Fruit fly (Drosophila melanogaster): ENCODE data around the gene CG4325.

Gene CG4325

DNA sequence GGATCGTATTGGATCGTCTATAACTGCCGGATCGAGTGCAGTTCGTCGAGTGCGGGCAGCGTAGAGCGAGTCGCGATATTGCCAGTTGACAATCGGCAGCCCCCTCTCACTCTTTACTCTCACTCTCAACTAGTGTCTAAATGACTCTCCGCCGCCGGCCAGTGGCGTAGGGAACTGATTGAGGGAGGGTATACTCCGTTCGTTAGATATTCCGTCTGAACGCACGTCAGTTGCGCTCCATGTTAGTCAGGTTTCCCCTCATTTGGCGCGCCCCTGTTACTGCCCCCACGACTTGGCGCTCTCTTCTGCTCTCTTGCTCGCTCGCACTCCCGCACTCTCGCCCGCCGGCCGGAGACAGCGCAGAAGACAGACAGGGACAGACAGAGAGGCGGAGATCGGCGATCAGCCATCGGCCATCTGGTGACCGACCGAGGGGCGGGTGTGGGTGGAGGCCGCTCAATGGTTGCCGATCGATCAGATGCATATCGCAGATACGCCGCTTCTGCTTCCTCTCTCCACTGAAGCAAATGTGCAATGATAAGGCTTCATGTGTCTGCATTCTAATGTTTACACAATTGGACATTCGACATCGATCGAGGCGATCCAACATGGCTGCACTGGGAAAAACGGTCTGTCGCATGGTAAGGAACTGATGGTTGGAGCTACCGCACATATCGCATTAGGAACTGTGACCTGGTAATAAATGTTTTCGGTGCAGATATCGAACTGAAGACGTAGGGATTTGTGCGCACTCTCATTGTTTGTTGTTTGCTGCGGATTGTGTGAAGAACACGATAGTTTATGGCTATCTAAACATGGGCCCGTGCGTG, 6.7 kb upstream of the CG4325 start, which contains the start of gene moody (continued):
- TF ChIP-seq CG4328 (GFP tag; optimal IDR thresholded peaks at IDR 0.05): peak; percentile 99
- TF ChIP-seq ara (GFP tag; IDR thresholded peaks at IDR 0.05): peak; percentile 98
- peak; percentile 92 for TF ChIP-seq ewg (GFP tag; optimal IDR thresholded peaks at IDR 0.05)
- TF ChIP-seq CG7556 (GFP tag; optimal IDR thresholded peaks at IDR 0.05): peak; percentile 96
- peak; percentile 95 for TF ChIP-seq CG15514 (GFP tag; optimal IDR thresholded peaks at IDR 0.05)
- TF ChIP-seq gcm2 (GFP tag; optimal IDR thresholded peaks at IDR 0.05): peak; percentile 91
- peak; percentile 79 for TF ChIP-seq CG4360 (GFP tag; IDR thresholded peaks at IDR 0.05)
- TF ChIP-seq CG11695 (GFP tag; IDR thresholded peaks at IDR 0.05): peak; percentile 94
- peak; percentile 69 to 95 for TF ChIP-seq bsh (GFP tag; optimal IDR thresholded peaks at IDR 0.05)
- peak; percentile 99 for TF ChIP-seq zfh1 (GFP tag; IDR thresholded peaks at IDR 0.05)
- peak; percentile 97 for TF ChIP-seq CG9609 (GFP tag; optimal IDR thresholded peaks at IDR 0.05)
- peak; percentile 45 for TF ChIP-seq pzg (GFP tag; optimal IDR thresholded peaks at IDR 0.05)
- no peak for TF ChIP-seq cad (GFP tag; optimal IDR thresholded peaks at IDR 0.05)
- peak; percentile 98 for TF ChIP-seq Side (GFP tag; optimal IDR thresholded peaks at IDR 0.05)
- TF ChIP-seq ind (GFP tag; optimal IDR thresholded peaks at IDR 0.05): peak; percentile 99
- TF ChIP-seq CG12744 (GFP tag; optimal IDR thresholded peaks at IDR 0.05): peak; percentile 96
- TF ChIP-seq CG32532 (GFP tag; IDR thresholded peaks at IDR 0.05): peak; percentile 99
- peak; percentile 96 to 97 for TF ChIP-seq chif (GFP tag; optimal IDR thresholded peaks at IDR 0.05)
- TF ChIP-seq nau (GFP tag; optimal IDR thresholded peaks at IDR 0.05): peak; percentile 93
- TF ChIP-seq chn (GFP tag; optimal IDR thresholded peaks at IDR 0.05): peak; percentile 97
- TF ChIP-seq cas (GFP tag; IDR thresholded peaks at IDR 0.05): peak; percentile 98
- TF ChIP-seq CG12391 (tag; optimal IDR thresholded peaks at IDR 0.05): peak; percentile 95
- TF ChIP-seq Hmr (GFP tag; optimal IDR thresholded peaks at IDR 0.05): peak; percentile 99
- peak; percentile 58 for TF ChIP-seq Dref (GFP tag; IDR thresholded peaks at IDR 0.05)
- TF ChIP-seq CG31224 (GFP tag; IDR thresholded peaks at IDR 0.05): peak; percentile 96
- TF ChIP-seq D19A (tag; optimal IDR thresholded peaks at IDR 0.05): peak; percentile 91
- TF ChIP-seq Elba2 (GFP tag; optimal IDR thresholded peaks at IDR 0.05): no peak
- TF ChIP-seq CG17802 (tag; optimal IDR thresholded peaks at IDR 0.05): peak; percentile 85
- TF ChIP-seq trh (GFP tag; optimal IDR thresholded peaks at IDR 0.05): peak; percentile 78
- peak; percentile 90 for TF ChIP-seq CG3065 (GFP tag; optimal IDR thresholded peaks at IDR 0.05)
- peak; percentile 91 for TF ChIP-seq Myb (GFP tag; optimal IDR thresholded peaks at IDR 0.05)
- peak; percentile 99 for TF ChIP-seq Antp (GFP tag; optimal IDR thresholded peaks at IDR 0.05)
- no peak for TF ChIP-seq vnd (GFP tag; IDR thresholded peaks at IDR 0.05; ENCODE audit: partially characterized antibody)
- TF ChIP-seq Lpt (GFP tag; optimal IDR thresholded peaks at IDR 0.05): no peak
- TF ChIP-seq sqz (GFP tag; optimal IDR thresholded peaks at IDR 0.05): peak; percentile 63
- peak; percentile 96 for TF ChIP-seq CG10959 (GFP tag; IDR thresholded peaks at IDR 0.05)
- peak; percentile 98 for TF ChIP-seq CG7786 (GFP tag; optimal IDR thresholded peaks at IDR 0.05)
- peak; percentile 94 for TF ChIP-seq CG32767 (GFP tag; IDR thresholded peaks at IDR 0.05)
- TF ChIP-seq salm (tag; optimal IDR thresholded peaks at IDR 0.05): peak; percentile 91
- TF ChIP-seq CG6254 (GFP tag; optimal IDR thresholded peaks at IDR 0.05): peak; percentile 83
- peak; percentile 94 for TF ChIP-seq CG4282 (GFP tag; optimal IDR thresholded peaks at IDR 0.05)
- TF ChIP-seq Jarid2 (GFP tag; optimal IDR thresholded peaks at IDR 0.05): peak; percentile 83
- peak; percentile 95 for TF ChIP-seq Oaz (GFP tag; IDR thresholded peaks at IDR 0.05)
- peak; percentile 97 for TF ChIP-seq CG9817 (tag; optimal IDR thresholded peaks at IDR 0.05)
- peak; percentile 97 for TF ChIP-seq PHDP (tag; optimal IDR thresholded peaks at IDR 0.05)
- TF ChIP-seq Optix (GFP tag; IDR thresholded peaks at IDR 0.05): peak; percentile 97
- no peak for TF ChIP-seq mld (GFP tag; IDR thresholded peaks at IDR 0.05; ENCODE audit: partially characterized antibody)
- peak; percentile 97 for TF ChIP-seq CG17612 (GFP tag; IDR thresholded peaks at IDR 0.05)
- peak; percentile 90 for TF ChIP-seq CG18011 (GFP tag; optimal IDR thresholded peaks at IDR 0.05)
